Worm (Caenorhabditis elegans) whole organism, late embryonic: Measurements from ENCODE around the gene srlf-35.

Experiments
- C08G9.2 ChIP-seq: sonication (generic microtip); optimal IDR thresholded peaks from 2 replicates; lab custom pipeline; 2016; ENCODE audit warnings: mild to moderate bottlenecking, missing genetic modification characterization, moderate library complexity, missing compliant biosample characterization
- ama-1 ChIP-seq: fragments of 150-350 bp; optimal IDR thresholded peaks from 2 replicates; lab custom pipeline; 2014
- fkh-6 ChIP-seq: sonication (generic microtip); optimal IDR thresholded peaks from 2 replicates; lab custom pipeline; 2016; ENCODE audit warnings: missing genetic modification characterization, missing compliant biosample characterization
- lin-11 ChIP-seq: fragments of 200-800 bp; sonication (Bioruptor generic); optimal IDR thresholded peaks from 2 replicates; lab custom pipeline; 2018; ENCODE audit warnings: mild to moderate bottlenecking, missing genetic modification characterization, missing compliant biosample characterization
- ref-2 ChIP-seq: sonication (generic microtip); optimal IDR thresholded peaks from 2 replicates; lab custom pipeline; 2016; ENCODE audit warnings: missing genetic modification characterization, missing compliant biosample characterization
- unc-55 ChIP-seq: sonication (generic microtip); optimal IDR thresholded peaks from 2 replicates; lab custom pipeline; 2017; ENCODE audit warnings: missing biosample characterization, missing genetic modification reagents, missing genetic modification characterization

- TF ChIP-seq ama-1 (lab: Kevin White, UChicago) (no peak), fkh-6 (no peak), lin-11 (no peak), C08G9.2 (no peak), ref-2 (tag; lab: Kevin White, UChicago) (no peak), unc-55 (GFP tag; lab: Kevin White, UChicago) (no peak)
These were observed 37.6 kb downstream of the srlf-35 start for ce11 chrV:541470-541869.
